Fruit fly (Drosophila melanogaster) whole organism, embryonic: ENCODE data around the gene CG17841.
A peak's percentile ranks its signal among the peaks of the same experiment; 100 is the strongest.

Experiments
- ATbp ChIP-seq: fragments of 200-800 bp; sonication (Bioruptor generic); optimal IDR thresholded peaks from 2 replicates; lab custom pipeline; 2017; ENCODE audit warnings: missing biosample characterization, mild to moderate bottlenecking, missing genetic modification characterization, missing genetic modification reagents
- Adf1 ChIP-seq: fragments of 200-800 bp; sonication (Bioruptor generic); IDR thresholded peaks from 2 replicates; pipeline ENCODE4 v1.3.6; 2022; ENCODE audit warnings: missing biosample characterization, missing genetic modification characterization
- Antp ChIP-seq: fragments of 200-800 bp; sonication (Bioruptor generic); optimal IDR thresholded peaks from 3 replicates; lab custom pipeline; 2016; ENCODE audit warnings: missing biosample characterization, missing genetic modification characterization
- Asciz ChIP-seq: fragments of 200-800 bp; sonication (Bioruptor generic); optimal IDR thresholded peaks from 2 replicates; lab custom pipeline; 2017; ENCODE audit warnings: missing biosample characterization, mild to moderate bottlenecking, missing genetic modification characterization, missing genetic modification reagents
- Atf-2 ChIP-seq: fragments of 200-800 bp; sonication (Bioruptor generic); optimal IDR thresholded peaks from 2 replicates; lab custom pipeline; 2016; ENCODE audit warnings: missing biosample characterization, missing genetic modification characterization
- B-H2 ChIP-seq: fragments of 200-800 bp; sonication (Bioruptor generic); optimal IDR thresholded peaks from 2 replicates; lab custom pipeline; 2018; ENCODE audit warnings: missing biosample characterization, mild to moderate bottlenecking, missing genetic modification characterization
- CG12071 ChIP-seq: fragments of 200-800 bp; sonication (Bioruptor generic); optimal IDR thresholded peaks from 3 replicates; lab custom pipeline; 2018; ENCODE audit warnings: missing biosample characterization, mild to moderate bottlenecking, missing genetic modification characterization
- CG14014 ChIP-seq: fragments of 200-800 bp; sonication (Bioruptor generic); IDR thresholded peaks from 2 replicates; pipeline ENCODE4 v1.3.6; 2022; ENCODE audit warnings: missing biosample characterization, missing genetic modification characterization
- CG17568 ChIP-seq: fragments of 200-800 bp; sonication (Bioruptor generic); optimal IDR thresholded peaks from 2 replicates; lab custom pipeline; 2018; ENCODE audit warnings: missing biosample characterization, mild to moderate bottlenecking, missing genetic modification characterization, moderate library complexity
- CG17829 ChIP-seq: fragments of 200-800 bp; optimal IDR thresholded peaks from 2 replicates; lab custom pipeline; 2019; ENCODE audit warnings: missing biosample characterization, mild to moderate bottlenecking, missing genetic modification characterization, moderate library complexity
- CG18476 ChIP-seq: fragments of 200-800 bp; sonication (Bioruptor generic); optimal IDR thresholded peaks from 2 replicates; lab custom pipeline; 2016; ENCODE audit warnings: missing biosample characterization, mild to moderate bottlenecking, missing genetic modification characterization
- CG30020 ChIP-seq: fragments of 200-800 bp; optimal IDR thresholded peaks from 2 replicates; lab custom pipeline; 2019; ENCODE audit warnings: missing biosample characterization, mild to moderate bottlenecking, missing genetic modification characterization, moderate library complexity
- CG32532 ChIP-seq: fragments of 200-800 bp; sonication (Bioruptor generic); IDR thresholded peaks from 2 replicates; pipeline ENCODE4 v1.3.6; 2022; ENCODE audit warnings: missing biosample characterization, missing genetic modification characterization
- CG3407 ChIP-seq: fragments of 200-800 bp; sonication (Bioruptor generic); optimal IDR thresholded peaks from 2 replicates; lab custom pipeline; 2018; ENCODE audit warnings: missing biosample characterization, mild to moderate bottlenecking, missing genetic modification characterization
- CG42726 ChIP-seq: fragments of 200-800 bp; sonication (Bioruptor generic); IDR thresholded peaks from 2 replicates; pipeline ENCODE4 v1.3.6; 2022; ENCODE audit warnings: missing biosample characterization, missing genetic modification characterization; ENCODE audit not compliant: partially characterized antibody
- CG4617 ChIP-seq: fragments of 200-800 bp; sonication (Bioruptor generic); optimal IDR thresholded peaks from 3 replicates; lab custom pipeline; 2016; ENCODE audit warnings: missing biosample characterization, missing genetic modification characterization, borderline replicate concordance
- CG4854 ChIP-seq: fragments of 200-800 bp; sonication (Bioruptor generic); optimal IDR thresholded peaks from 2 replicates; lab custom pipeline; 2016; ENCODE audit warnings: missing biosample characterization, missing genetic modification characterization, inconsistent platforms
- CG6683 ChIP-seq: fragments of 200-800 bp; sonication (Bioruptor generic); optimal IDR thresholded peaks from 2 replicates; lab custom pipeline; 2017; ENCODE audit warnings: missing biosample characterization, mild to moderate bottlenecking, missing genetic modification characterization, missing genetic modification reagents
- CG7928 ChIP-seq: fragments of 200-800 bp; sonication (Bioruptor generic); optimal IDR thresholded peaks from 2 replicates; lab custom pipeline; 2017; ENCODE audit warnings: missing biosample characterization, mild to moderate bottlenecking, missing genetic modification characterization
- CG8478 ChIP-seq: fragments of >200 bp; optimal IDR thresholded peaks from 2 replicates; lab custom pipeline; 2018
- CG9609 ChIP-seq: fragments of 200-800 bp; sonication (Bioruptor generic); optimal IDR thresholded peaks from 3 replicates; lab custom pipeline; 2016; ENCODE audit warnings: missing biosample characterization, missing genetic modification characterization
- CG9932 ChIP-seq: fragments of 200-800 bp; sonication (Bioruptor generic); IDR thresholded peaks from 2 replicates; pipeline ENCODE4 v1.3.6; 2022; ENCODE audit warnings: missing biosample characterization, missing genetic modification characterization
- Camta ChIP-seq: fragments of 200-800 bp; sonication (Bioruptor generic); optimal IDR thresholded peaks from 2 replicates; lab custom pipeline; 2016; ENCODE audit warnings: missing biosample characterization, missing genetic modification characterization
- Ets65A ChIP-seq: fragments of 200-800 bp; sonication (Bioruptor generic); peaks from one replicate; lab custom pipeline; 2016; ENCODE audit warnings: missing biosample characterization, missing genetic modification characterization
- Hey ChIP-seq: fragments of 200-800 bp; sonication (Bioruptor generic); optimal IDR thresholded peaks from 3 replicates; lab custom pipeline; 2018; ENCODE audit warnings: missing biosample characterization, mild to moderate bottlenecking, missing genetic modification characterization
- HmgD ChIP-seq: fragments of 200-800 bp; sonication (Bioruptor generic); optimal IDR thresholded peaks from 3 replicates; lab custom pipeline; 2016; ENCODE audit warnings: missing biosample characterization, missing genetic modification characterization
- NC2α ChIP-seq: fragments of 200-800 bp; sonication (Bioruptor generic); optimal IDR thresholded peaks from 2 replicates; lab custom pipeline; 2016; ENCODE audit warnings: missing biosample characterization, missing genetic modification characterization
- Rfx ChIP-seq: fragments of 200-800 bp; sonication (Bioruptor generic); IDR thresholded peaks from 2 replicates; pipeline ENCODE4 v1.3.6; 2022; ENCODE audit warnings: missing biosample characterization, missing genetic modification characterization
- Xrp1 ChIP-seq: fragments of 200-800 bp; sonication (Bioruptor generic); IDR thresholded peaks from 2 replicates; pipeline ENCODE4 v1.3.6; 2022; ENCODE audit warnings: missing biosample characterization, missing genetic modification characterization
- ab ChIP-seq: fragments of 200-800 bp; sonication (Bioruptor generic); optimal IDR thresholded peaks from 2 replicates; lab custom pipeline; 2016; ENCODE audit warnings: missing biosample characterization, missing genetic modification characterization
- btn ChIP-seq: fragments of 200-800 bp; sonication (Bioruptor generic); optimal IDR thresholded peaks from 2 replicates; lab custom pipeline; 2016; ENCODE audit warnings: missing biosample characterization, missing genetic modification characterization
- chm ChIP-seq: fragments of 200-800 bp; sonication (Bioruptor generic); IDR thresholded peaks from 2 replicates; pipeline ENCODE4 v1.3.6; 2022; ENCODE audit warnings: missing biosample characterization, missing genetic modification characterization
- chn ChIP-seq: fragments of 200-800 bp; sonication (Bioruptor generic); optimal IDR thresholded peaks from 2 replicates; lab custom pipeline; 2016; ENCODE audit warnings: missing biosample characterization, missing genetic modification characterization
- disco-r ChIP-seq: fragments of 200-800 bp; sonication (Bioruptor generic); optimal IDR thresholded peaks from 2 replicates; lab custom pipeline; 2016; ENCODE audit warnings: missing biosample characterization, missing genetic modification characterization
- hkb ChIP-seq, 2 experiments: fragments of 200-800 bp in 1 of 2; fragments of >200 bp in 1 of 2; sonication (Bioruptor generic) in 1 of 2; IDR thresholded peaks in 1 of 2; optimal IDR thresholded peaks in 1 of 2; 2 replicates each; pipeline versions ENCODE4 v1.3.6 to Lab custom; 2017 to 2022; ENCODE audit warnings: missing biosample characterization in 1 of 2, missing genetic modification characterization in 1 of 2
- hth ChIP-seq: fragments of >200 bp; optimal IDR thresholded peaks from 2 replicates; lab custom pipeline; 2017; ENCODE audit warnings: inconsistent platforms
- insv ChIP-seq, 2 experiments: fragments of 200-800 bp; sonication (Bioruptor generic); optimal IDR thresholded peaks; 3 replicates each; lab custom pipeline; 2016 to 2018; ENCODE audit warnings: missing biosample characterization in 2 of 2, missing genetic modification characterization in 2 of 2
- kah ChIP-seq: fragments of 200-800 bp; sonication (Bioruptor generic); optimal IDR thresholded peaks from 2 replicates; lab custom pipeline; 2018; ENCODE audit warnings: missing biosample characterization, mild to moderate bottlenecking, missing genetic modification characterization
- ken ChIP-seq: fragments of 200-800 bp; sonication (Bioruptor generic); IDR thresholded peaks from 3 replicates; pipeline ENCODE4 v1.3.6; 2022; ENCODE audit warnings: missing biosample characterization, missing genetic modification characterization
- lov ChIP-seq, 2 experiments: fragments of 200-800 bp in 1 of 2; fragments of >200 bp in 1 of 2; sonication (Bioruptor generic) in 1 of 2; IDR thresholded peaks in 1 of 2; optimal IDR thresholded peaks in 1 of 2; 2 replicates in 1 of 2; 3 replicates in 1 of 2; pipeline versions ENCODE4 v1.3.6 to Lab custom; 2017 to 2022; ENCODE audit warnings: missing biosample characterization in 1 of 2, missing genetic modification characterization in 1 of 2
- onecut ChIP-seq: fragments of 200-800 bp; sonication (Bioruptor generic); IDR thresholded peaks from 2 replicates; pipeline ENCODE4 v1.3.6; 2022; ENCODE audit warnings: missing biosample characterization, missing genetic modification characterization
- org-1 ChIP-seq: fragments of 200-800 bp; sonication (Bioruptor generic); optimal IDR thresholded peaks from 2 replicates; lab custom pipeline; 2017; ENCODE audit warnings: missing biosample characterization, missing genetic modification characterization
- pum ChIP-seq: fragments of 200-800 bp; sonication (Bioruptor generic); optimal IDR thresholded peaks from 2 replicates; lab custom pipeline; 2016; ENCODE audit warnings: missing biosample characterization, missing genetic modification characterization
- schlank ChIP-seq: fragments of 200-800 bp; sonication (Bioruptor generic); optimal IDR thresholded peaks from 2 replicates; lab custom pipeline; 2018; ENCODE audit warnings: missing biosample characterization, mild to moderate bottlenecking, missing genetic modification characterization
- sens ChIP-seq: fragments of 200-800 bp; sonication (Bioruptor generic); peaks from one replicate; lab custom pipeline; 2016; ENCODE audit warnings: missing biosample characterization, missing genetic modification characterization
- shn ChIP-seq: fragments of 200-800 bp; sonication (Bioruptor generic); optimal IDR thresholded peaks from 3 replicates; lab custom pipeline; 2016; ENCODE audit warnings: missing biosample characterization, missing genetic modification characterization
- sr ChIP-seq: fragments of 200-800 bp; sonication (Bioruptor generic); IDR thresholded peaks from 3 replicates; pipeline ENCODE4 v1.3.6; 2022; ENCODE audit warnings: missing biosample characterization, missing genetic modification characterization
- tll ChIP-seq, 2 experiments: fragments of 200-800 bp in 1 of 2; fragments of >200 bp in 1 of 2; sonication (Bioruptor generic) in 1 of 2; optimal IDR thresholded peaks; 2 replicates each; lab custom pipeline; 2017 to 2019; ENCODE audit warnings: missing biosample characterization in 2 of 2, missing genetic modification characterization in 2 of 2, mild to moderate bottlenecking in 1 of 2, moderate library complexity in 1 of 2
- trem ChIP-seq: fragments of 200-800 bp; optimal IDR thresholded peaks from 3 replicates; lab custom pipeline; 2019; ENCODE audit warnings: missing biosample characterization, mild to moderate bottlenecking, missing genetic modification characterization, moderate library complexity
- unc-4 ChIP-seq: fragments of 200-800 bp; sonication (Bioruptor generic); IDR thresholded peaks from 2 replicates; pipeline ENCODE4 v1.3.6; 2022; ENCODE audit warnings: missing biosample characterization, missing genetic modification characterization; ENCODE audit not compliant: partially characterized antibody

CG17841 gene

dm6 chrX:10365748-10366415 is 2.0 kb upstream of the CG17841 start (continued):
- no peak for TF ChIP-seq Atf-2 (GFP tag; lab: Kevin White, UChicago)
- TF ChIP-seq CG30020 (tag; lab: Kevin White, UChicago) = peak; percentile 13
- no peak for TF ChIP-seq disco-r (GFP tag; lab: Kevin White, UChicago)
- TF ChIP-seq CG18476 = no peak
- TF ChIP-seq CG12071 (GFP tag; lab: Kevin White, UChicago) = no peak
- no peak for TF ChIP-seq chm
- no peak for TF ChIP-seq CG9609 (GFP tag; lab: Kevin White, UChicago)
- peak; percentile 17 for TF ChIP-seq B-H2 (GFP tag; lab: Kevin White, UChicago)
- TF ChIP-seq sr (GFP tag; lab: Robert Waterston, UW) = no peak
- TF ChIP-seq chn (GFP tag; lab: Kevin White, UChicago) = no peak
- TF ChIP-seq ken (GFP tag; lab: Robert Waterston, UW) = peak; percentile 19; the same call in 1 of the 3 replicates
- TF ChIP-seq CG9932 (GFP tag; lab: Robert Waterston, UW) = peak; percentile 33; the same call in 1 of the 2 replicates
- no peak for TF ChIP-seq hth (lab: Kevin White, UChicago)
- no peak for TF ChIP-seq Ets65A (GFP tag; lab: Kevin White, UChicago)
- no peak for TF ChIP-seq CG3407 (GFP tag; lab: Kevin White, UChicago)
- TF ChIP-seq Xrp1 (GFP tag; lab: Robert Waterston, UW) = no peak
- peak; percentile 51 for TF ChIP-seq CG4617 (GFP tag; lab: Kevin White, UChicago)
- peak; percentile 84 to 98 for TF ChIP-seq insv (GFP tag; optimal IDR thresholded peaks at IDR 0.05; lab: Kevin White, UChicago)
- TF ChIP-seq CG4854 (GFP tag; lab: Kevin White, UChicago) = no peak
- TF ChIP-seq CG17829 (tag; lab: Kevin White, UChicago) = peak; percentile 3
- TF ChIP-seq HmgD (GFP tag; lab: Kevin White, UChicago) = no peak
- TF ChIP-seq CG42726 (GFP tag; lab: Robert Waterston, UW) = peak; percentile 90
- TF ChIP-seq kah = peak; percentile 15
- TF ChIP-seq unc-4 (GFP tag; lab: Robert Waterston, UW) = peak; percentile 90
- peak; percentile 94 for TF ChIP-seq CG8478 (lab: Kevin White, UChicago)
- no peak for TF ChIP-seq hkb (optimal IDR thresholded peaks at IDR 0.05; lab: Kevin White, UChicago)
- no peak for TF ChIP-seq hkb (GFP tag; IDR thresholded peaks at IDR 0.05; lab: Robert Waterston, UW)
- no peak for TF ChIP-seq CG14014
- TF ChIP-seq trem (tag; lab: Kevin White, UChicago) = peak; percentile 27
- TF ChIP-seq ab (GFP tag; lab: Kevin White, UChicago) = no peak
- TF ChIP-seq CG17568 = no peak
- TF ChIP-seq sens (GFP tag; lab: Kevin White, UChicago) = peak; percentile 82
- no peak for TF ChIP-seq NC2α (GFP tag; lab: Kevin White, UChicago)
- no peak for TF ChIP-seq Adf1 (GFP tag; lab: Robert Waterston, UW)
- no peak for TF ChIP-seq schlank (tag; lab: Kevin White, UChicago)
- no peak for TF ChIP-seq tll (GFP tag; optimal IDR thresholded peaks at IDR 0.05; lab: Kevin White, UChicago)
- no peak for TF ChIP-seq Hey (tag; lab: Kevin White, UChicago)
- TF ChIP-seq org-1 (GFP tag; lab: Kevin White, UChicago) = peak; percentile 8
- TF ChIP-seq CG6683 (GFP tag; lab: Kevin White, UChicago) = no peak
- TF ChIP-seq btn (GFP tag; lab: Kevin White, UChicago) = no peak
- TF ChIP-seq Rfx (GFP tag; lab: Robert Waterston, UW) = 0 out of 2 replicates have a peak, but pooled peaks have one; percentile 21
- no peak for TF ChIP-seq CG7928 (GFP tag; lab: Kevin White, UChicago)
- no peak for TF ChIP-seq lov (optimal IDR thresholded peaks at IDR 0.05; lab: Kevin White, UChicago)
- TF ChIP-seq lov (GFP tag; IDR thresholded peaks at IDR 0.05; lab: Robert Waterston, UW) = no peak
- no peak for TF ChIP-seq shn (GFP tag; lab: Kevin White, UChicago)
- TF ChIP-seq ATbp (GFP tag; lab: Kevin White, UChicago) = peak; percentile 38
- no peak for TF ChIP-seq pum (GFP tag; lab: Kevin White, UChicago)
- TF ChIP-seq Antp (GFP tag; lab: Kevin White, UChicago) = no peak
- TF ChIP-seq Camta (GFP tag; lab: Kevin White, UChicago) = peak; percentile 26
- TF ChIP-seq Asciz (GFP tag; lab: Kevin White, UChicago) = peak; percentile 16
- TF ChIP-seq onecut (GFP tag; lab: Robert Waterston, UW) = no peak
- no peak for TF ChIP-seq CG32532 (GFP tag; lab: Robert Waterston, UW)
